Worm (Caenorhabditis elegans) whole organism, midembryonic: ENCODE data around the gene cts-1.

Experiments used
- T22C8.4 ChIP-seq: fragments of 200-800 bp; sonication (Bioruptor generic); IDR thresholded peaks from 2 replicates; pipeline ENCODE4 v1.3.6; 2022; ENCODE audit warnings: missing genetic modification characterization, missing compliant biosample characterization
- cog-1 ChIP-seq: sonication (generic microtip); optimal IDR thresholded peaks from 2 replicates; lab custom pipeline; 2016; ENCODE audit warnings: missing genetic modification characterization, missing compliant biosample characterization
- flt-1 ChIP-seq: fragments of 200-800 bp; sonication (Bioruptor generic); IDR thresholded peaks from 2 replicates; pipeline ENCODE4 v1.3.6; 2022; ENCODE audit warnings: missing genetic modification characterization, missing compliant biosample characterization
- klf-2 ChIP-seq: fragments of 200-800 bp; sonication (Bioruptor generic); conservative IDR thresholded peaks from 2 replicates; pipeline ENCODE4 v1.3.6; 2022; ENCODE audit warnings: missing genetic modification reagents, missing genetic modification characterization, missing compliant biosample characterization
- ref-1 ChIP-seq: fragments of 200-800 bp; sonication (Bioruptor generic); conservative IDR thresholded peaks from 2 replicates; pipeline ENCODE4 v1.3.6; 2022; ENCODE audit warnings: missing genetic modification reagents, missing genetic modification characterization, missing compliant biosample characterization
- ztf-29 ChIP-seq: fragments of 200-800 bp; sonication (Bioruptor generic); IDR thresholded peaks from 2 replicates; pipeline ENCODE4 v1.3.6; 2022; ENCODE audit warnings: missing genetic modification reagents, missing genetic modification characterization, missing compliant biosample characterization

DNA sequence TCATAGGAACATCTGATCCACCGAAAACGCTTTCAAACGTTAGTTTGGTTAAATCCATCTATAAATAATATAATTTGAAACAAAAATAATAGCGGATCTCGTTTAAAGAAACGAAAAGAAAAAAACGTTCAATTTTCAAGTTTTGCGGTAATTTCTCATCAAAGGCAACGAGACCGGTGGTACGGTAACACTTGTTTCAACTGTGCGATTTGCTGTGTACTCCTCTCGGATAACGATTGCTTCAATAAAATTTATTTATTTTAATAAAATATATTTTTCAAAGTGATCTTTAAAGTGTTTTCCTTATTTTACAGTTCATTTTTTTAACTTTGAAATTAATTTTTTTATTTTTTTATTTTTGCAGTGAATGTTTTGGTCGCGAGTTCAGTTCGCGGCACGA lies 2.2 kb upstream of the cts-1 start, which contains the start of the genes rde-4 and cox-14:
- no peak for TF ChIP-seq klf-2
- TF ChIP-seq ref-1 (GFP tag; lab: Robert Waterston, UW): no peak
- TF ChIP-seq flt-1 (GFP tag; lab: Robert Waterston, UW): no peak
- TF ChIP-seq ztf-29: no peak
- no peak for TF ChIP-seq cog-1 (tag; lab: Kevin White, UChicago)
- no peak for TF ChIP-seq T22C8.4 (GFP tag; lab: Robert Waterston, UW)
